Worm (Caenorhabditis elegans): Measurements from ENCODE around the gene AH6.17.

- TF ChIP-seq him-1 (tag; optimal IDR thresholded peaks at IDR 0.05) (no peak), W03F9.2 (tag; optimal IDR thresholded peaks at IDR 0.05) (no peak)
Observed at ce11 chrII:9560895-9561294, 37.9 kb downstream of the AH6.17 start.

Measured in whole organism, L4/young adult.